Worm (Caenorhabditis elegans) whole organism, young adult: Measurements from ENCODE around the gene srg-65.

Experiments
- B0261.1 ChIP-seq: sonication (generic microtip); optimal IDR thresholded peaks from 2 replicates; lab custom pipeline; 2016; ENCODE audit warnings: mild to moderate bottlenecking, missing genetic modification characterization, moderate library complexity, missing compliant biosample characterization
- F23B12.7 ChIP-seq: sonication (generic microtip); optimal IDR thresholded peaks from 2 replicates; lab custom pipeline; 2017; ENCODE audit warnings: missing genetic modification characterization, mild to moderate bottlenecking, missing compliant biosample characterization, antibody characterized with exemption, moderate library complexity; ENCODE audit not compliant: insufficient read depth
- F39B2.1 ChIP-seq: fragments of 200-800 bp; sonication (Bioruptor generic); IDR thresholded peaks from 2 replicates; pipeline ENCODE4 v1.3.6; 2022; ENCODE audit warnings: missing genetic modification reagents, missing genetic modification characterization, missing compliant biosample characterization
- F57A8.1 ChIP-seq: fragments of 200-800 bp; sonication (Bioruptor generic); optimal IDR thresholded peaks from 2 replicates; lab custom pipeline; 2018; ENCODE audit warnings: mild to moderate bottlenecking, missing genetic modification characterization, moderate library complexity, missing compliant biosample characterization
- K11D2.4 ChIP-seq: fragments of 200-800 bp; sonication (Bioruptor generic); IDR thresholded peaks from 2 replicates; pipeline ENCODE4 v1.3.6; 2022; ENCODE audit warnings: missing genetic modification reagents, missing genetic modification characterization, missing compliant biosample characterization
- Y79H2A.3 ChIP-seq: fragments of 200-800 bp; sonication (Bioruptor generic); conservative IDR thresholded peaks from 2 replicates; pipeline ENCODE4 v1.3.6; 2022; ENCODE audit warnings: missing genetic modification reagents, missing genetic modification characterization, missing compliant biosample characterization
- Y95B8A.8 ChIP-seq: fragments of 200-800 bp; sonication (Bioruptor generic); IDR thresholded peaks from 2 replicates; pipeline ENCODE4 v1.3.6; 2022; ENCODE audit warnings: missing genetic modification reagents, missing genetic modification characterization, missing compliant biosample characterization
- ZK185.1 ChIP-seq: sonication (generic microtip); optimal IDR thresholded peaks from 2 replicates; lab custom pipeline; 2016; ENCODE audit warnings: mild to moderate bottlenecking, missing genetic modification characterization, missing compliant biosample characterization; ENCODE audit not compliant: poor library complexity, severe bottlenecking
- aptf-2 ChIP-seq: fragments of 200-800 bp; sonication (Bioruptor generic); conservative IDR thresholded peaks from 2 replicates; pipeline ENCODE4 v1.3.6; 2022; ENCODE audit warnings: missing genetic modification reagents, missing genetic modification characterization, missing compliant biosample characterization
- aptf-3 ChIP-seq: fragments of 200-800 bp; sonication (Bioruptor generic); IDR thresholded peaks from 2 replicates; pipeline ENCODE4 v1.3.6; 2022; ENCODE audit warnings: missing genetic modification characterization, missing compliant biosample characterization
- attf-5 ChIP-seq: fragments of 200-800 bp; sonication (Bioruptor generic); optimal IDR thresholded peaks from 2 replicates; lab custom pipeline; 2018; ENCODE audit warnings: mild to moderate bottlenecking, missing genetic modification characterization, missing compliant biosample characterization
- bed-1 ChIP-seq: fragments of 200-800 bp; sonication (Bioruptor generic); IDR thresholded peaks from 2 replicates; pipeline ENCODE4 v1.3.6; 2022; ENCODE audit warnings: missing genetic modification reagents, missing genetic modification characterization, missing compliant biosample characterization
- cebp-1 ChIP-seq, 2 experiments: fragments of 200-800 bp in 1 of 2; sonication (Bioruptor generic) in 1 of 2; sonication (generic microtip) in 1 of 2; IDR thresholded peaks in 1 of 2; optimal IDR thresholded peaks in 1 of 2; 2 replicates each; pipeline versions ENCODE4 v1.3.6 to Lab custom; 2017 to 2022; ENCODE audit warnings: missing compliant biosample characterization in 2 of 2, missing genetic modification characterization in 2 of 2, mild to moderate bottlenecking in 1 of 2, missing genetic modification reagents in 1 of 2, moderate library complexity in 1 of 2
- cebp-2 ChIP-seq: fragments of 200-800 bp; sonication (Bioruptor generic); IDR thresholded peaks from 2 replicates; pipeline ENCODE4 v1.3.6; 2022; ENCODE audit warnings: missing genetic modification characterization, missing compliant biosample characterization
- ceh-91 ChIP-seq: fragments of 200-800 bp; sonication (Bioruptor generic); IDR thresholded peaks from 2 replicates; pipeline ENCODE4 v1.3.6; 2022; ENCODE audit warnings: missing genetic modification reagents, missing genetic modification characterization, missing compliant biosample characterization
- die-1 ChIP-seq: sonication (generic microtip); optimal IDR thresholded peaks from 2 replicates; lab custom pipeline; 2016; ENCODE audit warnings: missing genotype, mild to moderate bottlenecking, missing genetic modification characterization, missing compliant biosample characterization
- dpl-1 ChIP-seq: fragments of 150-350 bp; optimal IDR thresholded peaks from 2 replicates; lab custom pipeline; 2014; ENCODE audit warnings: missing biosample characterization, missing genetic modification reagents, missing genetic modification characterization
- efl-1 ChIP-seq: fragments of 150-350 bp; optimal IDR thresholded peaks from 2 replicates; lab custom pipeline; 2014; ENCODE audit warnings: missing biosample characterization, missing genetic modification reagents, missing genetic modification characterization
- egl-18 ChIP-seq: fragments of 200-800 bp; sonication (Bioruptor generic); IDR thresholded peaks from 2 replicates; pipeline ENCODE4 v1.3.6; 2022; ENCODE audit warnings: missing genetic modification reagents, missing genetic modification characterization, missing compliant biosample characterization
- ets-4 ChIP-seq: fragments of 200-800 bp; sonication (Bioruptor generic); optimal IDR thresholded peaks from 2 replicates; lab custom pipeline; 2018; ENCODE audit warnings: mild to moderate bottlenecking, missing genetic modification characterization, missing compliant biosample characterization
- him-1 ChIP-seq: sonication (generic microtip); optimal IDR thresholded peaks from 2 replicates; lab custom pipeline; 2016; ENCODE audit warnings: missing genotype, missing genetic modification reagents, missing genetic modification characterization, missing compliant biosample characterization
- hlh-26 ChIP-seq: fragments of 200-800 bp; sonication (Bioruptor generic); conservative IDR thresholded peaks from 2 replicates; pipeline ENCODE4 v1.3.6; 2022; ENCODE audit warnings: missing genetic modification reagents, missing genetic modification characterization, missing compliant biosample characterization
- hmg-1.2 ChIP-seq: fragments of 200-800 bp; sonication (Bioruptor generic); IDR thresholded peaks from 2 replicates; pipeline ENCODE4 v1.3.6; 2022; ENCODE audit warnings: missing genetic modification reagents, missing genetic modification characterization, missing compliant biosample characterization
- let-607 ChIP-seq, 2 experiments: fragments of 200-800 bp in 1 of 2; sonication (Bioruptor generic) in 1 of 2; sonication (generic microtip) in 1 of 2; optimal IDR thresholded peaks; 2 replicates each; lab custom pipeline; 2016 to 2018; ENCODE audit warnings: mild to moderate bottlenecking in 2 of 2, missing compliant biosample characterization in 2 of 2, missing genetic modification characterization in 2 of 2, moderate library complexity in 2 of 2, missing genotype in 1 of 2
- lin-35 ChIP-seq, 3 experiments: fragments of 150-350 bp in 2 of 3; sonication (generic microtip) in 1 of 3; optimal IDR thresholded peaks; 2 replicates each; lab custom pipeline; 2014 to 2018; ENCODE audit warnings: missing biosample characterization in 3 of 3, missing genetic modification characterization in 3 of 3, missing genetic modification reagents in 3 of 3
- lin-40 ChIP-seq: sonication (generic microtip); optimal IDR thresholded peaks from 2 replicates; lab custom pipeline; 2016; ENCODE audit warnings: missing genetic modification characterization, mild to moderate bottlenecking, missing compliant biosample characterization, missing genotype, missing genetic modification reagents
- lin-54 ChIP-seq: fragments of 200-800 bp; sonication (Bioruptor generic); optimal IDR thresholded peaks from 2 replicates; lab custom pipeline; 2018; ENCODE audit warnings: mild to moderate bottlenecking, missing genetic modification characterization, missing compliant biosample characterization
- madf-10 ChIP-seq: sonication (generic microtip); optimal IDR thresholded peaks from 2 replicates; lab custom pipeline; 2016; ENCODE audit warnings: mild to moderate bottlenecking, missing genetic modification characterization, missing compliant biosample characterization
- madf-3 ChIP-seq: fragments of 200-800 bp; sonication (Bioruptor generic); IDR thresholded peaks from 2 replicates; pipeline ENCODE4 v1.3.6; 2022; ENCODE audit warnings: missing genetic modification reagents, missing genetic modification characterization, missing compliant biosample characterization
- mcd-1 ChIP-seq: fragments of 200-800 bp; sonication (Bioruptor generic); IDR thresholded peaks from 2 replicates; pipeline ENCODE4 v1.3.6; 2022; ENCODE audit warnings: missing genetic modification reagents, missing genetic modification characterization, missing compliant biosample characterization
- mel-28 ChIP-seq: sonication (generic microtip); optimal IDR thresholded peaks from 2 replicates; lab custom pipeline; 2016; ENCODE audit warnings: borderline replicate concordance, mild to moderate bottlenecking, missing genetic modification characterization, missing compliant biosample characterization
- mxl-1 ChIP-seq: sonication (generic microtip); optimal IDR thresholded peaks from 2 replicates; lab custom pipeline; 2016; ENCODE audit warnings: missing genetic modification characterization, missing compliant biosample characterization
- nfya-2 ChIP-seq: fragments of 200-800 bp; sonication (Bioruptor generic); IDR thresholded peaks from 2 replicates; pipeline ENCODE4 v1.3.6; 2022; ENCODE audit warnings: missing genetic modification reagents, missing genetic modification characterization, missing compliant biosample characterization
- nfyb-1 ChIP-seq: fragments of 200-800 bp; sonication (Bioruptor generic); IDR thresholded peaks from 2 replicates; pipeline ENCODE4 v1.3.6; 2022; ENCODE audit warnings: missing genetic modification reagents, missing genetic modification characterization, missing compliant biosample characterization
- nhr-27 ChIP-seq: fragments of 200-800 bp; sonication (Bioruptor generic); optimal IDR thresholded peaks from 2 replicates; lab custom pipeline; 2018; ENCODE audit warnings: mild to moderate bottlenecking, missing genetic modification characterization, moderate library complexity, missing compliant biosample characterization
- nhr-80 ChIP-seq: sonication (generic microtip); optimal IDR thresholded peaks from 2 replicates; lab custom pipeline; 2016; ENCODE audit warnings: missing genetic modification characterization, missing compliant biosample characterization
- pbrm-1 ChIP-seq: fragments of 200-800 bp; sonication (Bioruptor generic); IDR thresholded peaks from 2 replicates; pipeline ENCODE4 v1.3.6; 2022; ENCODE audit warnings: missing genetic modification reagents, missing genetic modification characterization, missing compliant biosample characterization
- rec-8 ChIP-seq, 2 experiments: sonication (generic microtip); optimal IDR thresholded peaks; 2 replicates each; lab custom pipeline; 2016; ENCODE audit warnings: mild to moderate bottlenecking in 2 of 2, missing genetic modification characterization in 2 of 2, missing genetic modification reagents in 2 of 2, missing genotype in 2 of 2, missing biosample characterization in 1 of 2, missing compliant biosample characterization in 1 of 2, moderate library complexity in 1 of 2
- snpc-4 ChIP-seq, 5 experiments: fragments of 150-350 bp in 1 of 5; sonication (generic microtip) in 4 of 5; optimal IDR thresholded peaks; 2 replicates each; lab custom pipeline; 2014 to 2018; ENCODE audit warnings: missing genetic modification characterization in 5 of 5, missing biosample characterization in 3 of 5, antibody characterized with exemption in 2 of 5, mild to moderate bottlenecking in 2 of 5, missing compliant biosample characterization in 2 of 5, missing genotype in 2 of 5, moderate library complexity in 2 of 5, missing genetic modification reagents in 1 of 5
- tbp1 ChIP-seq: fragments of 200-800 bp; sonication (Bioruptor generic); optimal IDR thresholded peaks from 2 replicates; lab custom pipeline; 2018; ENCODE audit warnings: mild to moderate bottlenecking, missing genetic modification characterization, missing compliant biosample characterization
- unc-130 ChIP-seq: sonication (generic microtip); optimal IDR thresholded peaks from 2 replicates; lab custom pipeline; 2016; ENCODE audit warnings: missing genetic modification reagents, missing genetic modification characterization, missing compliant biosample characterization
- ztf-18 ChIP-seq: sonication (generic microtip); optimal IDR thresholded peaks from 2 replicates; lab custom pipeline; 2016; ENCODE audit warnings: missing genotype, mild to moderate bottlenecking, missing genetic modification characterization, missing compliant biosample characterization
- ztf-22 ChIP-seq: fragments of 200-800 bp; sonication (Bioruptor generic); optimal IDR thresholded peaks from 2 replicates; lab custom pipeline; 2018; ENCODE audit warnings: mild to moderate bottlenecking, missing genetic modification characterization, moderate library complexity, missing compliant biosample characterization
- ztf-25 ChIP-seq: fragments of 200-800 bp; sonication (Bioruptor generic); IDR thresholded peaks from 2 replicates; pipeline ENCODE4 v1.3.6; 2022; ENCODE audit warnings: missing genetic modification reagents, missing genetic modification characterization, missing compliant biosample characterization
- ztf-6 ChIP-seq: fragments of 200-800 bp; sonication (Bioruptor generic); IDR thresholded peaks from 2 replicates; pipeline ENCODE4 v1.3.6; 2022; ENCODE audit warnings: missing genetic modification reagents, missing genetic modification characterization, missing compliant biosample characterization

The srg-65 gene

DNA sequence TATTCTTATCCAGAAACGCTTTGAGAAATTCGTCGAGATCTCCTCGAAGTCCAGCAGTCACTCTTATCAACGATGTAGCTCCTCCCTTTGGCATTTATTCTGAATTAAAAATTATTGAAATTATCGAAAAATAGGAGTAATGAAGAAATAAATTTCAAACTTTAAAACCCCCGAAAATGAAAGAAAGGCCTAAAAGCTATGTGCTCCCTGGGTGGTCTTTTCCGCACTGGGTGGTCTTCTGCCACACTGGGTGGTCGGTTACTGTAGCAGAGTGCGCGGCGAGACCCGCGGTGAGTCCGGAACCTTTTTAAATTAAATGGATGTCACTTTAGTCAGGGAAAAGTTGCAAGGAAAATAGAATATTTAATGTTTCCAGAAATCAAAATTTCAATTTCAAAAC is 45.7 kb downstream of the srg-65 start, which contains the start of gene snpc-1.3:
Gene snpc-1.3 (minus strand): TSS at position 101 of the 400 bp plus-strand sequence.
- TF ChIP-seq B0261.1 (tag; lab: Kevin White, UChicago) (no peak), mxl-1 (tag; lab: Kevin White, UChicago) (no peak), cebp-2 (GFP tag; lab: Robert Waterston, UW) (no peak), Y95B8A.8 (no peak), nhr-27 (tag; lab: Kevin White, UChicago) (no peak), nfyb-1 (no peak), ztf-18 (tag; lab: Kevin White, UChicago) (no peak)

DNA sequence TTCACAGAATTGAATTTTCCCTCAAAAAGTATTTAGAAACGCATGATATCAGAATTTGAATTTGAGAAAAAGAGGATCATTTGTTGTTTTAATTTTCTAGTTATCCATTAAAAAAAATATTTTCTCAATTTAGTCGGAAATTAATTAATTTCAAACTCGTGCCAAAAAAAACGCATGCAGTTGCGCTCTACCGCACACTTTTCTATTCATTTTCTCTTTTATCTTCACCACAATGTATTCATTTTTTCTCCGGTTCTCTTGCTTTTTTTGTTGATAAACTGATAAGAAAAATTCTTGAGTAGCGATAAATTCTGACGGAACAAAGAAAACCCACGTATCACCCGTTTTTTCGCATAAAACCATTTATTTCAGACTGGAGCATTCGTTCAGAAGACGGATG is 51.7 kb downstream of the srg-65 start, which contains the start of gene acl-6:
Gene acl-6 (plus strand): TSS at position 367 of the 400 bp plus-strand sequence.
- TF ChIP-seq him-1 (tag; lab: Kevin White, UChicago) (no peak), aptf-3 (no peak), ztf-25 (GFP tag; lab: Robert Waterston, UW) (no peak), egl-18 (GFP tag; lab: Robert Waterston, UW) (no peak), B0261.1 (tag; lab: Kevin White, UChicago) (no peak), ztf-22 (no peak), ceh-91 (GFP tag; lab: Robert Waterston, UW) (no peak), dpl-1 (GFP tag; lab: Kevin White, UChicago) (peak; percentile 31), hlh-26 (GFP tag; lab: Robert Waterston, UW) (no peak), K11D2.4 (no peak; the same call in 1 of the 2 replicates), bed-1 (GFP tag; lab: Robert Waterston, UW) (no peak), lin-35 (GFP tag; optimal IDR thresholded peaks at IDR 0.05; lab: Kevin White, UChicago) (peak in 1 of 3 experiments; percentile 73), lin-40 (tag; lab: Kevin White, UChicago) (peak; percentile 52), nfya-2 (GFP tag; lab: Robert Waterston, UW) (no peak), attf-5 (GFP tag; lab: Kevin White, UChicago) (peak; percentile 60), die-1 (tag; lab: Kevin White, UChicago) (no peak), ZK185.1 (tag; lab: Kevin White, UChicago) (no peak), Y79H2A.3 (GFP tag; lab: Robert Waterston, UW) (no peak), let-607 (tag; optimal IDR thresholded peaks at IDR 0.05; lab: Kevin White, UChicago) (peak in 1 of 2 experiments; percentile 16), tbp1 (GFP tag; lab: Kevin White, UChicago) (peak; percentile 38), snpc-4 (GFP tag; optimal IDR thresholded peaks at IDR 0.05; lab: Kevin White, UChicago) (no peak), snpc-4 (tag; optimal IDR thresholded peaks at IDR 0.05; lab: Kevin White, UChicago) (peak in 1 of 4 experiments; percentile 27), unc-130 (GFP tag; lab: Kevin White, UChicago) (no peak), hmg-1.2 (GFP tag; lab: Robert Waterston, UW) (peak; percentile 27; the same call in 1 of the 2 replicates), madf-10 (tag; lab: Kevin White, UChicago) (no peak), F57A8.1 (no peak), aptf-2 (no peak), mel-28 (no peak), ztf-6 (GFP tag; lab: Robert Waterston, UW) (no peak), rec-8 (tag; optimal IDR thresholded peaks at IDR 0.05; lab: Kevin White, UChicago) (no peak), F39B2.1 (GFP tag; lab: Robert Waterston, UW) (no peak), efl-1 (GFP tag; lab: Kevin White, UChicago) (peak; percentile 43), mcd-1 (GFP tag; lab: Robert Waterston, UW) (peak; percentile 94), F23B12.7 (peak; percentile 60), ztf-18 (tag; lab: Kevin White, UChicago) (peak; percentile 30), cebp-1 (GFP tag; IDR thresholded peaks at IDR 0.05; lab: Robert Waterston, UW) (no peak), cebp-1 (tag; optimal IDR thresholded peaks at IDR 0.05; lab: Kevin White, UChicago) (peak; percentile 51), ets-4 (GFP tag; lab: Kevin White, UChicago) (peak; percentile 72), madf-3 (no peak), lin-54 (GFP tag; lab: Kevin White, UChicago) (peak; percentile 86), pbrm-1 (GFP tag; lab: Robert Waterston, UW) (no peak), nhr-80 (peak; percentile 98)
